Worm (Caenorhabditis elegans) whole organism, L4/young adult: ENCODE measurements around the gene arrd-19.

ENCODE experiments used
- W03F9.2 ChIP-seq: fragments of 150-350 bp; optimal IDR thresholded peaks from 2 replicates; lab custom pipeline; 2014; ENCODE audit warnings: missing biosample characterization, missing genetic modification characterization
- dao-5 ChIP-seq: sonication (generic microtip); optimal IDR thresholded peaks from 2 replicates; lab custom pipeline; 2016; ENCODE audit warnings: missing genotype, missing genetic modification characterization, moderate library complexity, missing compliant biosample characterization
- him-1 ChIP-seq: sonication (generic microtip); optimal IDR thresholded peaks from 2 replicates; lab custom pipeline; 2016; ENCODE audit warnings: missing genotype, missing genetic modification reagents, missing genetic modification characterization, missing compliant biosample characterization

The arrd-19 gene

ce11 chrV:3341906-3342305 lies 26.6 kb upstream of the arrd-19 start, which contains the start of gene C17B7.10:
Gene C17B7.10 (minus strand): TSS chrV:3342006.
- TF ChIP-seq him-1 (tag; lab: Kevin White, UChicago): no peak
- no peak for TF ChIP-seq dao-5 (tag; lab: Kevin White, UChicago)
- no peak for TF ChIP-seq W03F9.2 (tag; lab: Kevin White, UChicago)

- no peak for TF ChIP-seq dao-5 (tag; lab: Kevin White, UChicago)
- TF ChIP-seq W03F9.2 (tag; lab: Kevin White, UChicago): no peak
- TF ChIP-seq him-1 (tag; lab: Kevin White, UChicago): no peak
These were observed 23.7 kb upstream of the arrd-19 start, which contains the start of gene C17B7.4 for ce11 chrV:3339009-3339408. Gene C17B7.4 (plus strand): TSS chrV:3339309.

DNA sequence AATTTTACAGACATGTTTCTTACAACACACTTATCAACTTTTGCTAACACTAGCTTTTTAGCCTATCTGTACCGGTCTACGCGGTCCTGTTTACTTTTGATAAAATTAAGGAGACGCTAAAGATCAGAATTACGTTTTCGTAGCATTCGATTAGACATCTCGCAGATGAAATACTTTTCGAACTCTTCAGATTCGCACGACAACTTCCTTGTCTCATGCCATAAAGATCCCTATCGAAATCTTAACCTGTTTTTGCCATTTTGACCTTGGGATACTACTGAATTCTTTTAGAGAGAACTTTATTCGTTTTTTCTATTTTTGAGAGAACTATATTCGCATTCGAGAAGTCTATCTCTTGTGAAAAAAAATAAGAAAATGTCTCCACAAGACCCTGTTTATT lies 18.0 kb upstream of the arrd-19 start, which contains the start of gene C17B7.5:
C17B7.5 (plus strand) TSS at position 301 of the 400 bp plus-strand sequence.
- TF ChIP-seq him-1 (tag; lab: Kevin White, UChicago) (no peak), dao-5 (tag; lab: Kevin White, UChicago) (no peak), W03F9.2 (tag; lab: Kevin White, UChicago) (no peak)

DNA sequence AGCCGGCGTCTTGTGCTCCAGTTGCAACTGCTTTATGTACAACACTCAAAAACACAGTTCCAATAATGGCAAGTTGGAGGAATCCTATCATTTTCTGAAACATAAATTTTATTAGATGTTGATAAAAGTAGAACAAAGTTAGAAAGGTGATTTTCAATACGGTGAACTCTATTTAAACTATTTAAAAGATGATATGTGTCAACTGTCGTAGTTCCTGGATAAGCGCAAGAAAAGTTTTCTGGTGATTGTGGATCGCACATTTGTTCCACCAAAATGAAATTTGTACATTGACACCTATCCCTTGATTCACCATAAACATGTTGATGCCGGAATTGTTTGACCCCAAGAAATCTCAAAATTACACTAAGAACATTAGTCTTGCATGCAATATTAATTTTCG lies 16.7 kb upstream of the arrd-19 start, which contains the start of gene C17B7.9:
C17B7.9 (minus strand) TSS at position 101 of the 400 bp plus-strand sequence.
- TF ChIP-seq dao-5 (tag; lab: Kevin White, UChicago): no peak

DNA sequence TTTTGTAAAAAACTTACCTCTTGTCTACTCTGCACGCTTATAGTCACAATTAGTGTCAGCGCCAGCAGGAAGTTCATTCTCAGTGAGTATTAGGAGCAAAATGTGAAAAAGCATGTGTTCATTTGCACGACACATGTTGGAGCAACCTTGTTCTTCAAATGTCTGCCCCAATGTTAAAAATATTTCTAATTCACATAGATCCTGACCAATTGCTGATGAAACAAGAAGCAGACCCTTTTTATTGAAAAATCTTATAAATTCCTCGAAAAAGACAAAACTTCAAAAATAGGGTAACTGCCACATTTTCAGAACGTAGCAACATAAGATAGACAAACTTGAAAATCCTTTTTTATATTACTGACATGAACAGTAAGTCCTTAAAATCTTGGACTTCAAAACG lies 8.9 kb upstream of the arrd-19 start, which contains the start of gene C17B7.8:
C17B7.8 (minus strand) TSS at position 101 of the 400 bp plus-strand sequence.
- TF ChIP-seq him-1 (tag; lab: Kevin White, UChicago) (no peak), dao-5 (tag; lab: Kevin White, UChicago) (no peak), W03F9.2 (tag; lab: Kevin White, UChicago) (no peak)

DNA sequence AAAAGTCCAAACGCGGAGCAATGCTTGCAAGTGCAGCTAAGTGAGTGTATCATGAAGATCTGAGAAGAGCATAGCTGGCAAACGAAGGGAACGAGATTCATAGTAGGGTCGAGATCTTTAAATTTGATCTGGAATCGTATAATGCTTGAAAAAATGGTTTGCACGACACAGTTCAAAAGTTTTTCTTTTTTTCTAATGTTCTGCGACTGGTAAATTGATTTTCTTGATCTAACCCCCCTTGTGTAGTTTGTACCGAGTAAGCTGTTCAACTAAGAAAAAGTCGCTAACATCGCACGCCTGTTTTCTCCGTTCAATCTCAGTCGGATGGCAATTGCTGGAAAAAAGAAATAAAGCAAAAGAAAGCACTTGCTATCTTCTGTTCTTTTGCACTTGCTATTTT lies 5.1 kb upstream of the arrd-19 start, which contains the start of gene C17B7.14:
C17B7.14 (minus strand) TSS at position 101 of the 400 bp plus-strand sequence.
- TF ChIP-seq dao-5 (tag; lab: Kevin White, UChicago): no peak
- TF ChIP-seq him-1 (tag; lab: Kevin White, UChicago): no peak
- no peak for TF ChIP-seq W03F9.2 (tag; lab: Kevin White, UChicago)

- TF ChIP-seq him-1 (tag; lab: Kevin White, UChicago) (no peak), W03F9.2 (tag; lab: Kevin White, UChicago) (no peak), dao-5 (tag; lab: Kevin White, UChicago) (no peak)
These were observed 4.7 kb upstream of the arrd-19 start, which contains the start of gene F35F10.14 for ce11 chrV:3320005-3320404. Gene F35F10.14 (minus strand): TSS chrV:3320105.

- TF ChIP-seq him-1 (tag; lab: Kevin White, UChicago) (no peak), dao-5 (tag; lab: Kevin White, UChicago) (no peak), W03F9.2 (tag; lab: Kevin White, UChicago) (no peak)
These were observed 3.7 kb upstream of the arrd-19 start, which contains the start of gene F35F10.13 for ce11 chrV:3318975-3319374. Gene F35F10.13 (minus strand): TSS chrV:3319075.

ce11 chrV:3316108-3316507 lies 792 bp upstream of the arrd-19 start, which contains the start of gene F35F10.1:
Gene F35F10.1 (plus strand): TSS chrV:3316307.
- no peak for TF ChIP-seq W03F9.2 (tag; lab: Kevin White, UChicago)
- no peak for TF ChIP-seq him-1 (tag; lab: Kevin White, UChicago)

- TF ChIP-seq dao-5 (tag; lab: Kevin White, UChicago): no peak
- no peak for TF ChIP-seq W03F9.2 (tag; lab: Kevin White, UChicago)
- no peak for TF ChIP-seq him-1 (tag; lab: Kevin White, UChicago)
These were observed 3.1 kb downstream of the arrd-19 start, which contains the start of gene arrd-18 for ce11 chrV:3312067-3312666. Gene arrd-18 (minus strand): TSS chrV:3312117.

DNA sequence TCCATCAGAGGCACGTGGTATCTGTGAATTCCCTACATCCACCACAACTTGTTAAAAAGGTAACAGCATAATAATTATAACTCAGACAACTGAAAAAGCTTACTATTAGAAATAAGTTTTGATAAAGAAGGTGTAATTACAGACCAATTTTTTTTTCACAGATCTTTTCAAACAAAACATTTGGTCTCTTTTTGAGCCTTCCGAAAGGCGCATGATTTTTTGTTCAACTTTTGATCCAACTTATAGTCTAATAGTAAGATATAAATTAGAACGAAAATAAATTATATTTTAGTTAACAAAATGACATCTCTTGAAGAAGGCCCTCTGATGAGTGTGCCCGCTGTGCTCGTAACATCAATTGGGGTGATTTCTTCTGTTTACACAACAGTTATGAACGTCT lies 7.1 kb downstream of the arrd-19 start, which contains the start of gene srbc-3:
srbc-3 (plus strand) TSS at position 301 of the 400 bp plus-strand sequence.
- no peak for TF ChIP-seq him-1 (tag; lab: Kevin White, UChicago)
- no peak for TF ChIP-seq dao-5 (tag; lab: Kevin White, UChicago)
- no peak for TF ChIP-seq W03F9.2 (tag; lab: Kevin White, UChicago)

- TF ChIP-seq him-1 (tag; lab: Kevin White, UChicago) (no peak), dao-5 (tag; lab: Kevin White, UChicago) (no peak), W03F9.2 (tag; lab: Kevin White, UChicago) (no peak)
These were observed 13.4 kb downstream of the arrd-19 start, which contains the start of gene srbc-1 for ce11 chrV:3301898-3302297. Gene srbc-1 (minus strand): TSS chrV:3301998.

DNA sequence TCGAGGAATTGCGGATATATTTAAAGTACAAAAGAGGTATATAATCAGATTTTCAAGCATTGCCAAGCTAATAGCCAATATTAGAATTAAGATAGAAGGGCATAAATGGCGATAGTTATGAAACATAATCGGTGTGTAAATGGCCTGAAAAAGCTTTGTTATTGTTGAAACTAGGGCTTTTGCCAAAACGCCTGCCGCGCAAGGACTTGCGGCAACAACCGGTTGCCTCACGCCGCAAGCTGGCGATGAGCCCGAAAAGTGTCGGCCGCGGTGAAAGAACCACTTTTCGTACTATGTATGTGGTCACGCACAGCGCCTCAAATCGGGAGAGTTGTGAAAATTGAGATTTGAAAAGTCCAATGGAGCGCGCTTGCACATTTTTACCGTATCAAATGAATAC lies 15.9 kb downstream of the arrd-19 start:
- TF ChIP-seq W03F9.2 (tag; lab: Kevin White, UChicago): no peak
- no peak for TF ChIP-seq him-1 (tag; lab: Kevin White, UChicago)
- TF ChIP-seq dao-5 (tag; lab: Kevin White, UChicago): no peak
